Fruit fly (Drosophila melanogaster): ENCODE measurements around the gene CG5953.

CG5953 gene

DNA sequence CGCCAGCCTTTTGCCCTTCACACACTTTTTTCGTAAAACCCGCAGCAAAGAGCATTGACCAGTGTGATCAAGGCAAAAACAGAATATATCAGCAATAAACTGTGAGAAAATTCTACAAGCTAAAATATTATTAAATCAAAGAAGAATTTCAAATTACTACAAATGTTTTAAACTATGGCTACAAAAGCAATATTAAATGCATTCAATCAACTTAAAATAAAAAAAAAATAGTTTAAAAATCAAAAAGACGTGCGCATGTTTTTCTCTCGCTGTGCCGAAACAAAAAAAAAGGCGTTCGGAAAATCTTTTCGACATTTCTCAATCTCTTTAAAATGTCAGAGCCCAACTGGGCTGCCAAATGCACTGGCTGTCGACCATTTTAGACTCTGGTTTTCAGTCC, 34.6 kb downstream of the CG5953 start (continued):
- TF ChIP-seq CG12299 (tag; optimal IDR thresholded peaks at IDR 0.05): no peak
- peak; percentile 46; the same call in 1 of the 2 replicates for TF ChIP-seq CG6689 (GFP tag; IDR thresholded peaks at IDR 0.05)
- TF ChIP-seq Vsx1 (GFP tag; optimal IDR thresholded peaks at IDR 0.05): no peak
- no peak for TF ChIP-seq pan (optimal IDR thresholded peaks at IDR 0.05)
- TF ChIP-seq pan (GFP tag; optimal IDR thresholded peaks at IDR 0.05 in 1 of 2, IDR thresholded peaks at IDR 0.05 in 1 of 2): peak in 1 of 2 experiments; percentile 46
- peak; percentile 19 for TF ChIP-seq Hsf (GFP tag; optimal IDR thresholded peaks at IDR 0.05)
- TF ChIP-seq az2 (GFP tag; optimal IDR thresholded peaks at IDR 0.05): peak; percentile 14
- TF ChIP-seq D19A (tag; optimal IDR thresholded peaks at IDR 0.05): peak; percentile 24
- TF ChIP-seq Hr39 (optimal IDR thresholded peaks at IDR 0.05): no peak
- no peak for TF ChIP-seq CG33557 (GFP tag; optimal IDR thresholded peaks at IDR 0.05)
- TF ChIP-seq Blimp-1 (GFP tag; optimal IDR thresholded peaks at IDR 0.05): peak; percentile 49
- peak; percentile 16 for TF ChIP-seq CG11504 (tag; optimal IDR thresholded peaks at IDR 0.05)
- TF ChIP-seq fd3F (GFP tag; optimal IDR thresholded peaks at IDR 0.05): peak; percentile 42
- peak; percentile 38 for TF ChIP-seq CG4424 (GFP tag; optimal IDR thresholded peaks at IDR 0.05)
- 0 out of 2 replicates have a peak, but pooled peaks have one; percentile 36 for TF ChIP-seq gsb (GFP tag; IDR thresholded peaks at IDR 0.05)
- peak; percentile 43; the same call in 1 of the 2 replicates for TF ChIP-seq CG32772 (GFP tag; IDR thresholded peaks at IDR 0.05)
- TF ChIP-seq p53 (GFP tag; optimal IDR thresholded peaks at IDR 0.05): no peak
- peak; percentile 54 for TF ChIP-seq CG10366 (GFP tag; IDR thresholded peaks at IDR 0.05)
- peak; percentile 22 for TF ChIP-seq CoRest (tag; optimal IDR thresholded peaks at IDR 0.05)
- peak; percentile 46 for TF ChIP-seq Med (GFP tag)
- TF ChIP-seq CG34422 (GFP tag; IDR thresholded peaks at IDR 0.05): 0 out of 3 replicates have a peak, but pooled peaks have one; percentile 9
- TF ChIP-seq Sox102F (GFP tag; optimal IDR thresholded peaks at IDR 0.05): peak; percentile 59
- TF ChIP-seq slbo (GFP tag; IDR thresholded peaks at IDR 0.05): peak; percentile 60
- TF ChIP-seq CG13123 (GFP tag; optimal IDR thresholded peaks at IDR 0.05): no peak
- TF ChIP-seq stc (GFP tag; IDR thresholded peaks at IDR 0.05): peak; percentile 49; the same call in 1 of the 2 replicates
- no peak for TF ChIP-seq hkb (optimal IDR thresholded peaks at IDR 0.05)
- TF ChIP-seq hkb (GFP tag; IDR thresholded peaks at IDR 0.05): peak; percentile 21; the same call in 1 of the 2 replicates
- no peak for TF ChIP-seq trem (tag; optimal IDR thresholded peaks at IDR 0.05)
- TF ChIP-seq Rfx (GFP tag; IDR thresholded peaks at IDR 0.05): 0 out of 2 replicates have a peak, but pooled peaks have one; percentile 13
- peak; percentile 44; the same call in 1 of the 3 replicates for TF ChIP-seq dysf (GFP tag; IDR thresholded peaks at IDR 0.05)
- no peak for TF ChIP-seq cad (GFP tag; optimal IDR thresholded peaks at IDR 0.05)
- TF ChIP-seq lab (GFP tag; optimal IDR thresholded peaks at IDR 0.05): peak; percentile 14
- no peak for TF ChIP-seq Side (GFP tag; optimal IDR thresholded peaks at IDR 0.05)
- no peak for TF ChIP-seq luna (GFP tag; optimal IDR thresholded peaks at IDR 0.05)
- no peak for TF ChIP-seq CG1647 (GFP tag; optimal IDR thresholded peaks at IDR 0.05)
- peak; percentile 4 for TF ChIP-seq CG8924 (tag; optimal IDR thresholded peaks at IDR 0.05)
- peak; percentile 60 for TF ChIP-seq dmrt99B (tag; optimal IDR thresholded peaks at IDR 0.05)
- TF ChIP-seq Hey (tag; optimal IDR thresholded peaks at IDR 0.05): no peak
- TF ChIP-seq z (GFP tag; IDR thresholded peaks at IDR 0.05): no peak
- TF ChIP-seq sna (GFP tag; IDR thresholded peaks at IDR 0.05; ENCODE audit: partially characterized antibody): no peak
- TF ChIP-seq CG13624 (GFP tag; optimal IDR thresholded peaks at IDR 0.05): peak; percentile 14
- no peak for TF ChIP-seq ap (GFP tag; IDR thresholded peaks at IDR 0.05)
- TF ChIP-seq CG4328 (GFP tag; optimal IDR thresholded peaks at IDR 0.05): no peak
- TF ChIP-seq grau (tag; optimal IDR thresholded peaks at IDR 0.05): peak; percentile 20
- no peak for TF ChIP-seq CG14965 (GFP tag; optimal IDR thresholded peaks at IDR 0.05; ENCODE audit: borderline replicate concordance)
- TF ChIP-seq NfI (GFP tag; optimal IDR thresholded peaks at IDR 0.05): no peak
- no peak for TF ChIP-seq cg (GFP tag; optimal IDR thresholded peaks at IDR 0.05)
- no peak for TF ChIP-seq org-1 (GFP tag; optimal IDR thresholded peaks at IDR 0.05)
- no peak for TF ChIP-seq CG15269 (tag; optimal IDR thresholded peaks at IDR 0.05)
- peak; percentile 7 for TF ChIP-seq lilli (GFP tag; optimal IDR thresholded peaks at IDR 0.05)
- TF ChIP-seq Drgx (GFP tag; IDR thresholded peaks at IDR 0.05): peak; percentile 75
- no peak for TF ChIP-seq Dad (GFP tag; optimal IDR thresholded peaks at IDR 0.05)
